Worm (Caenorhabditis elegans): ENCODE results near the gene ger-1.

The ger-1 gene

ce11 chrIII:7034252-7035223 is 32.7 kb downstream of the ger-1 start:
- TF ChIP-seq hmg-4 (GFP tag; optimal IDR thresholded peaks at IDR 0.05) (no peak), pes-1 (GFP tag; IDR thresholded peaks at IDR 0.05) (no peak), scrt-1 (GFP tag; IDR thresholded peaks at IDR 0.05) (no peak)

- TF ChIP-seq hnd-1 (tag; optimal IDR thresholded peaks at IDR 0.05) (no peak), pes-1 (GFP tag; IDR thresholded peaks at IDR 0.05) (no peak), sea-1 (GFP tag; conservative IDR thresholded peaks at IDR 0.05) (no peak), aly-1 (tag; optimal IDR thresholded peaks at IDR 0.05) (no peak), tra-4 (tag; optimal IDR thresholded peaks at IDR 0.05) (no peak), ets-7 (tag; optimal IDR thresholded peaks at IDR 0.05) (no peak), B0310.2 (tag; optimal IDR thresholded peaks at IDR 0.05) (no peak), F13C5.2 (tag; optimal IDR thresholded peaks at IDR 0.05) (no peak), ama-1 (optimal IDR thresholded peaks at IDR 0.05) (no peak), tbx-11 (GFP tag; IDR thresholded peaks at IDR 0.05) (no peak), tbx-37 (GFP tag; conservative IDR thresholded peaks at IDR 0.05) (no peak)
Observed at ce11 chrIII:7032070-7032469, 35.2 kb downstream of the ger-1 start.

ce11 chrIII:7030044-7030804 is 37.1 kb downstream of the ger-1 start:
- no peak for TF ChIP-seq B0310.2 (tag; optimal IDR thresholded peaks at IDR 0.05)
- peak; percentile 43 for TF ChIP-seq hnd-1 (tag; optimal IDR thresholded peaks at IDR 0.05)
- TF ChIP-seq ama-1 (optimal IDR thresholded peaks at IDR 0.05) = no peak
- TF ChIP-seq F13C5.2 (tag; optimal IDR thresholded peaks at IDR 0.05) = peak; percentile 14
- peak; percentile 44 for TF ChIP-seq ceh-13 (GFP tag; optimal IDR thresholded peaks at IDR 0.05)
- peak; percentile 62 for TF ChIP-seq hmg-4 (GFP tag; optimal IDR thresholded peaks at IDR 0.05)
- TF ChIP-seq tra-4 (tag; optimal IDR thresholded peaks at IDR 0.05) = no peak
- TF ChIP-seq tbx-37 (GFP tag; conservative IDR thresholded peaks at IDR 0.05) = 0 out of 2 replicates have a peak, but pooled peaks have one; percentile 41
- no peak for TF ChIP-seq ets-7 (tag; optimal IDR thresholded peaks at IDR 0.05)
- TF ChIP-seq hmbx-1 (tag; optimal IDR thresholded peaks at IDR 0.05) = peak; percentile 27
- TF ChIP-seq scrt-1 (GFP tag; IDR thresholded peaks at IDR 0.05) = peak; percentile 50; the same call in 1 of the 2 replicates
- TF ChIP-seq sea-1 (GFP tag; conservative IDR thresholded peaks at IDR 0.05) = peak; percentile 61; the same call in 1 of the 2 replicates
- peak; percentile 4 for TF ChIP-seq aly-1 (tag; optimal IDR thresholded peaks at IDR 0.05)
- TF ChIP-seq tbx-11 (GFP tag; IDR thresholded peaks at IDR 0.05) = peak; percentile 62
- TF ChIP-seq pes-1 (GFP tag; IDR thresholded peaks at IDR 0.05) = peak; percentile 85
- peak; percentile 71 for TF ChIP-seq flt-1 (GFP tag; IDR thresholded peaks at IDR 0.05)
- peak; percentile 62 for TF ChIP-seq ceh-36 (tag; optimal IDR thresholded peaks at IDR 0.05)

ce11 chrIII:7029105-7029504 is 38.2 kb downstream of the ger-1 start, which contains the start of gene cyk-1:
Gene cyk-1 (minus strand): TSS chrIII:7029205.
- no peak for TF ChIP-seq ets-7 (tag; optimal IDR thresholded peaks at IDR 0.05)
- no peak for TF ChIP-seq aly-1 (tag; optimal IDR thresholded peaks at IDR 0.05)
- TF ChIP-seq sea-1 (GFP tag; conservative IDR thresholded peaks at IDR 0.05) = no peak
- no peak for TF ChIP-seq hmg-4 (GFP tag; optimal IDR thresholded peaks at IDR 0.05)
- no peak for TF ChIP-seq ama-1 (optimal IDR thresholded peaks at IDR 0.05)
- no peak for TF ChIP-seq hnd-1 (tag; optimal IDR thresholded peaks at IDR 0.05)
- no peak for TF ChIP-seq F13C5.2 (tag; optimal IDR thresholded peaks at IDR 0.05)
- no peak for TF ChIP-seq hmbx-1 (tag; optimal IDR thresholded peaks at IDR 0.05)

ce11 chrIII:7025839-7026238 is 41.4 kb downstream of the ger-1 start:
- TF ChIP-seq ama-1 (optimal IDR thresholded peaks at IDR 0.05) = no peak

ce11 chrIII:7021156-7021637 is 46.1 kb downstream of the ger-1 start, which contains the start of gene rfl-1:
Gene rfl-1 (plus strand): TSS chrIII:7021206.
- TF ChIP-seq ama-1 (optimal IDR thresholded peaks at IDR 0.05) = no peak
- no peak for TF ChIP-seq flt-1 (GFP tag; IDR thresholded peaks at IDR 0.05)
- TF ChIP-seq hmbx-1 (tag; optimal IDR thresholded peaks at IDR 0.05) = no peak
- no peak for TF ChIP-seq ceh-36 (tag; optimal IDR thresholded peaks at IDR 0.05)
- no peak for TF ChIP-seq pes-1 (GFP tag; IDR thresholded peaks at IDR 0.05)
- TF ChIP-seq tra-4 (tag; optimal IDR thresholded peaks at IDR 0.05) = no peak
- no peak for TF ChIP-seq tbx-37 (GFP tag; conservative IDR thresholded peaks at IDR 0.05)
- no peak for TF ChIP-seq B0310.2 (tag; optimal IDR thresholded peaks at IDR 0.05)
- TF ChIP-seq hmg-4 (GFP tag; optimal IDR thresholded peaks at IDR 0.05) = no peak
- no peak for TF ChIP-seq aly-1 (tag; optimal IDR thresholded peaks at IDR 0.05)
- no peak for TF ChIP-seq tbx-11 (GFP tag; IDR thresholded peaks at IDR 0.05)
- no peak for TF ChIP-seq scrt-1 (GFP tag; IDR thresholded peaks at IDR 0.05)
- TF ChIP-seq F13C5.2 (tag; optimal IDR thresholded peaks at IDR 0.05) = no peak
- TF ChIP-seq ceh-13 (GFP tag; optimal IDR thresholded peaks at IDR 0.05) = no peak
- TF ChIP-seq ets-7 (tag; optimal IDR thresholded peaks at IDR 0.05) = no peak

ce11 chrIII:7020500-7020899 is 46.8 kb downstream of the ger-1 start, which contains the start of gene col-8:
Gene col-8 (minus strand): TSS chrIII:7020600.
- TF ChIP-seq aly-1 (tag; optimal IDR thresholded peaks at IDR 0.05) = no peak
- TF ChIP-seq B0310.2 (tag; optimal IDR thresholded peaks at IDR 0.05) = no peak
- no peak for TF ChIP-seq hnd-1 (tag; optimal IDR thresholded peaks at IDR 0.05)
- TF ChIP-seq scrt-1 (GFP tag; IDR thresholded peaks at IDR 0.05) = no peak
- no peak for TF ChIP-seq sea-1 (GFP tag; conservative IDR thresholded peaks at IDR 0.05)
- no peak for TF ChIP-seq hmbx-1 (tag; optimal IDR thresholded peaks at IDR 0.05)
- no peak for TF ChIP-seq tbx-37 (GFP tag; conservative IDR thresholded peaks at IDR 0.05)
- no peak for TF ChIP-seq flt-1 (GFP tag; IDR thresholded peaks at IDR 0.05)
- no peak for TF ChIP-seq ceh-36 (tag; optimal IDR thresholded peaks at IDR 0.05)
- no peak for TF ChIP-seq ceh-13 (GFP tag; optimal IDR thresholded peaks at IDR 0.05)
- no peak for TF ChIP-seq F13C5.2 (tag; optimal IDR thresholded peaks at IDR 0.05)

Measured in whole organism, early embryonic.